Fruit fly (Drosophila melanogaster) Kc167 (cell line): ENCODE results near the gene CG18258.

Experiments used
- Sin3A ChIP-seq: fragments of >200 bp; optimal IDR thresholded peaks from 2 replicates; lab custom pipeline; 2018; ENCODE audit warnings: missing external identifiers
- h ChIP-seq: fragments of >200 bp; optimal IDR thresholded peaks from 3 replicates; lab custom pipeline; 2018; ENCODE audit warnings: missing external identifiers
- insv ChIP-seq: fragments of >200 bp; optimal IDR thresholded peaks from 3 replicates; lab custom pipeline; 2018; ENCODE audit warnings: missing external identifiers
- ttk ChIP-seq: sonication (Bioruptor generic); optimal IDR thresholded peaks from 2 replicates; lab custom pipeline; 2017; ENCODE audit warnings: missing external identifiers

dm6 chrX:17174115-17174514 is 38.0 kb upstream of the CG18258 start:
- TF ChIP-seq h (lab: Kevin White, UChicago) = no peak
- TF ChIP-seq ttk (lab: Kevin White, UChicago) = no peak
- no peak for TF ChIP-seq Sin3A
- TF ChIP-seq insv (lab: Kevin White, UChicago) = no peak
